Worm (Caenorhabditis elegans): Measurements from ENCODE around the gene srg-5.

srg-5 gene

ce11 chrIII:6268061-6268460, 3.7 kb upstream of the srg-5 start, which contains the start of gene srg-7:
srg-7 (minus strand) TSS chrIII:6268161.
- TF ChIP-seq mel-28 (tag; optimal IDR thresholded peaks at IDR 0.05; ENCODE audit: borderline replicate concordance) (no peak), efl-1 (GFP tag; optimal IDR thresholded peaks at IDR 0.05) (no peak), Y95B8A.8 (GFP tag; IDR thresholded peaks at IDR 0.05) (no peak), C17E4.6 (GFP tag; IDR thresholded peaks at IDR 0.05) (no peak), dpff-1 (tag; optimal IDR thresholded peaks at IDR 0.05) (no peak), ekl-4 (GFP tag; IDR thresholded peaks at IDR 0.05) (no peak), nhr-90 (tag; optimal IDR thresholded peaks at IDR 0.05) (no peak), mcd-1 (GFP tag; IDR thresholded peaks at IDR 0.05) (no peak), attf-5 (GFP tag; optimal IDR thresholded peaks at IDR 0.05) (no peak), F49E8.2 (tag; optimal IDR thresholded peaks at IDR 0.05; ENCODE audit: insufficient read depth) (no peak), cebp-2 (GFP tag; IDR thresholded peaks at IDR 0.05) (no peak), let-607 (tag; optimal IDR thresholded peaks at IDR 0.05) (no peak), F52B5.7 (tag; optimal IDR thresholded peaks at IDR 0.05) (no peak), Y67H2A.10 (GFP tag; conservative IDR thresholded peaks at IDR 0.05) (no peak), pha-4 (tag; optimal IDR thresholded peaks at IDR 0.05) (no peak), ztf-22 (GFP tag; optimal IDR thresholded peaks at IDR 0.05) (no peak), T07F8.4 (tag; optimal IDR thresholded peaks at IDR 0.05) (no peak), nfya-1 (tag; optimal IDR thresholded peaks at IDR 0.05; ENCODE audit: borderline replicate concordance, insufficient read depth) (no peak)

- TF ChIP-seq xnd-1 (tag; optimal IDR thresholded peaks at IDR 0.05), result no peak
- TF ChIP-seq ztf-25 (GFP tag; IDR thresholded peaks at IDR 0.05), result no peak
- TF ChIP-seq F37B4.10 (GFP tag; IDR thresholded peaks at IDR 0.05), result no peak
- TF ChIP-seq zim-3 (tag; optimal IDR thresholded peaks at IDR 0.05), result no peak
- TF ChIP-seq D2030.7 (GFP tag; IDR thresholded peaks at IDR 0.05), result no peak
- no peak for TF ChIP-seq ZK185.1 (tag; optimal IDR thresholded peaks at IDR 0.05; ENCODE audit: poor library complexity, severe bottlenecking)
- no peak for TF ChIP-seq ztf-18 (tag; optimal IDR thresholded peaks at IDR 0.05)
- TF ChIP-seq B0035.1 (tag; optimal IDR thresholded peaks at IDR 0.05), result no peak
- no peak for TF ChIP-seq nhr-27 (tag; optimal IDR thresholded peaks at IDR 0.05)
- no peak for TF ChIP-seq ztf-26 (tag; optimal IDR thresholded peaks at IDR 0.05)
- no peak for TF ChIP-seq ztf-3 (GFP tag; optimal IDR thresholded peaks at IDR 0.05)
- TF ChIP-seq B0261.1 (tag; optimal IDR thresholded peaks at IDR 0.05), result no peak
- TF ChIP-seq pbrm-1 (GFP tag; IDR thresholded peaks at IDR 0.05), result no peak
- TF ChIP-seq lin-26 (GFP tag; IDR thresholded peaks at IDR 0.05), result no peak
- no peak for TF ChIP-seq ceh-100 (GFP tag; IDR thresholded peaks at IDR 0.05)
Observed at ce11 chrIII:6265911-6266310, 1.6 kb upstream of the srg-5 start, which contains the start of gene srg-6. srg-6 (minus strand) TSS chrIII:6266011.

- no peak for TF ChIP-seq dpff-1 (tag; optimal IDR thresholded peaks at IDR 0.05)
- no peak for TF ChIP-seq F23B12.7 (tag; optimal IDR thresholded peaks at IDR 0.05; ENCODE audit: insufficient read depth)
- TF ChIP-seq let-526 (GFP tag; IDR thresholded peaks at IDR 0.05), result no peak
- no peak for TF ChIP-seq xnd-1 (tag; optimal IDR thresholded peaks at IDR 0.05)
- TF ChIP-seq fkh-3 (tag; optimal IDR thresholded peaks at IDR 0.05), result no peak
- TF ChIP-seq pbrm-1 (GFP tag; IDR thresholded peaks at IDR 0.05), result no peak
- no peak for TF ChIP-seq let-607 (tag; optimal IDR thresholded peaks at IDR 0.05)
- no peak for TF ChIP-seq madf-8 (GFP tag; conservative IDR thresholded peaks at IDR 0.05)
- no peak for TF ChIP-seq unc-130 (GFP tag; optimal IDR thresholded peaks at IDR 0.05)
- TF ChIP-seq ceh-27 (GFP tag; optimal IDR thresholded peaks at IDR 0.05), result no peak
- no peak for TF ChIP-seq athp-1 (tag; optimal IDR thresholded peaks at IDR 0.05)
- TF ChIP-seq gei-17 (GFP tag; optimal IDR thresholded peaks at IDR 0.05), result no peak
- no peak for TF ChIP-seq ztf-28 (GFP tag; IDR thresholded peaks at IDR 0.05)
- no peak for TF ChIP-seq F37B4.10 (GFP tag; IDR thresholded peaks at IDR 0.05)
- no peak for TF ChIP-seq ceh-79 (tag; optimal IDR thresholded peaks at IDR 0.05)
- TF ChIP-seq hlh-26 (GFP tag; conservative IDR thresholded peaks at IDR 0.05), result no peak
- no peak for TF ChIP-seq sptf-2 (GFP tag; optimal IDR thresholded peaks at IDR 0.05)
- no peak for TF ChIP-seq Y67H2A.10 (GFP tag; conservative IDR thresholded peaks at IDR 0.05)
Observed at ce11 chrIII:6261985-6262384, 2.4 kb downstream of the srg-5 start, which contains the start of gene srg-4. srg-4 (minus strand) TSS chrIII:6262085.
